Worm (Caenorhabditis elegans) whole organism, mixed stage, embryonic: Measurements from ENCODE around the gene helq-1.

ENCODE experiments used
- M03D4.4 ChIP-seq: sonication (generic microtip); optimal IDR thresholded peaks from 2 replicates; lab custom pipeline; 2017; ENCODE audit warnings: mild to moderate bottlenecking, missing genetic modification characterization, missing compliant biosample characterization
- blmp-1 ChIP-seq: fragments of 150-350 bp; optimal IDR thresholded peaks from 2 replicates; lab custom pipeline; 2014; ENCODE audit warnings: missing biosample characterization, missing genetic modification characterization
- ceh-83 ChIP-seq: fragments of 200-800 bp; sonication (Bioruptor generic); optimal IDR thresholded peaks from 2 replicates; lab custom pipeline; 2018; ENCODE audit warnings: mild to moderate bottlenecking, missing genetic modification characterization, missing compliant biosample characterization
- ces-1 ChIP-seq: fragments of 150-350 bp; optimal IDR thresholded peaks from 2 replicates; lab custom pipeline; 2014; ENCODE audit warnings: missing biosample characterization, missing genetic modification reagents, missing genetic modification characterization
- cnd-1 ChIP-seq: fragments of 200-800 bp; sonication (Bioruptor generic); optimal IDR thresholded peaks from 2 replicates; lab custom pipeline; 2018; ENCODE audit warnings: mild to moderate bottlenecking, missing genetic modification characterization, missing compliant biosample characterization
- drap-1 ChIP-seq: fragments of 200-800 bp; sonication (Bioruptor generic); optimal IDR thresholded peaks from 3 replicates; lab custom pipeline; 2018; ENCODE audit warnings: mild to moderate bottlenecking, missing genetic modification characterization, missing compliant biosample characterization
- elt-1 ChIP-seq: sonication (generic microtip); optimal IDR thresholded peaks from 2 replicates; lab custom pipeline; 2017; ENCODE audit warnings: missing genetic modification characterization, mild to moderate bottlenecking, missing compliant biosample characterization, antibody characterized with exemption, moderate library complexity, borderline replicate concordance; ENCODE audit not compliant: insufficient read depth
- elt-3 ChIP-seq: fragments of 150-350 bp; optimal IDR thresholded peaks from 2 replicates; lab custom pipeline; 2014; ENCODE audit warnings: missing biosample characterization, missing genetic modification characterization
- flh-1 ChIP-seq: fragments of 200-800 bp; sonication (Bioruptor generic); optimal IDR thresholded peaks from 2 replicates; lab custom pipeline; 2018; ENCODE audit warnings: mild to moderate bottlenecking, missing genetic modification characterization, moderate library complexity, missing compliant biosample characterization
- ham-2 ChIP-seq: fragments of 200-800 bp; sonication (Bioruptor generic); optimal IDR thresholded peaks from 2 replicates; lab custom pipeline; 2018; ENCODE audit warnings: mild to moderate bottlenecking, missing genetic modification characterization, missing compliant biosample characterization
- hlh-1 ChIP-seq: fragments of 150-350 bp; optimal IDR thresholded peaks from 2 replicates; lab custom pipeline; 2014; ENCODE audit warnings: missing biosample characterization, missing genetic modification reagents, missing genetic modification characterization
- lin-13 ChIP-seq: fragments of 150-350 bp; optimal IDR thresholded peaks from 2 replicates; lab custom pipeline; 2014; ENCODE audit warnings: missing biosample characterization, missing genetic modification characterization
- lin-32 ChIP-seq: fragments of 200-800 bp; sonication (Bioruptor generic); optimal IDR thresholded peaks from 2 replicates; lab custom pipeline; 2018; ENCODE audit warnings: mild to moderate bottlenecking, missing genetic modification characterization, missing compliant biosample characterization
- lsy-2 ChIP-seq: fragments of 150-350 bp; optimal IDR thresholded peaks from 2 replicates; lab custom pipeline; 2014; ENCODE audit warnings: missing biosample characterization, missing genetic modification characterization
- mab-5 ChIP-seq: fragments of 150-350 bp; optimal IDR thresholded peaks from 2 replicates; lab custom pipeline; 2014; ENCODE audit warnings: missing biosample characterization, missing genetic modification characterization
- mep-1 ChIP-seq: fragments of 150-350 bp; optimal IDR thresholded peaks from 2 replicates; lab custom pipeline; 2017; ENCODE audit warnings: missing biosample characterization, missing genetic modification reagents, missing genetic modification characterization, inconsistent platforms
- mls-2 ChIP-seq: sonication (generic microtip); optimal IDR thresholded peaks from 2 replicates; lab custom pipeline; 2016; ENCODE audit warnings: mild to moderate bottlenecking, missing genetic modification characterization, moderate library complexity, missing compliant biosample characterization
- nhr-12 ChIP-seq: fragments of 150-350 bp; optimal IDR thresholded peaks from 2 replicates; lab custom pipeline; 2014; ENCODE audit warnings: missing biosample characterization, missing genetic modification characterization
- nhr-237 ChIP-seq: fragments of 150-350 bp; optimal IDR thresholded peaks from 2 replicates; lab custom pipeline; 2014; ENCODE audit warnings: missing biosample characterization, missing genetic modification characterization
- nhr-28 ChIP-seq: fragments of 150-350 bp; optimal IDR thresholded peaks from 2 replicates; lab custom pipeline; 2014; ENCODE audit warnings: missing biosample characterization, missing genetic modification characterization
- nhr-76 ChIP-seq: sonication (generic microtip); optimal IDR thresholded peaks from 2 replicates; lab custom pipeline; 2017; ENCODE audit warnings: missing biosample characterization, missing genetic modification characterization
- pha-4 ChIP-seq: fragments of 150-350 bp; optimal IDR thresholded peaks from 2 replicates; lab custom pipeline; 2018; ENCODE audit warnings: missing biosample characterization, missing genetic modification reagents, missing genetic modification characterization
- sem-2 ChIP-seq: fragments of 200-800 bp; sonication (Bioruptor generic); optimal IDR thresholded peaks from 2 replicates; lab custom pipeline; 2018; ENCODE audit warnings: mild to moderate bottlenecking, missing genetic modification characterization, missing compliant biosample characterization
- snpc-4 ChIP-seq: fragments of 150-350 bp; optimal IDR thresholded peaks from 2 replicates; lab custom pipeline; 2014; ENCODE audit warnings: missing biosample characterization, missing genetic modification characterization
- sptf-1 ChIP-seq: sonication (generic microtip); optimal IDR thresholded peaks from 2 replicates; lab custom pipeline; 2017; ENCODE audit warnings: mild to moderate bottlenecking, missing genetic modification characterization, moderate library complexity, missing compliant biosample characterization
- tbx-8 ChIP-seq: fragments of 200-800 bp; sonication (Bioruptor generic); optimal IDR thresholded peaks from 2 replicates; lab custom pipeline; 2018; ENCODE audit warnings: mild to moderate bottlenecking, missing genetic modification characterization, moderate library complexity, missing compliant biosample characterization
- unc-120 ChIP-seq: sonication (generic microtip); optimal IDR thresholded peaks from 2 replicates; lab custom pipeline; 2017; ENCODE audit warnings: missing genetic modification characterization, missing compliant biosample characterization; ENCODE audit not compliant: poor library complexity, severe bottlenecking
- unc-39 ChIP-seq: fragments of 150-350 bp; optimal IDR thresholded peaks from 2 replicates; lab custom pipeline; 2014; ENCODE audit warnings: missing biosample characterization, missing genetic modification characterization
- zip-8 ChIP-seq: fragments of 150-350 bp; optimal IDR thresholded peaks from 2 replicates; lab custom pipeline; 2014; ENCODE audit warnings: missing biosample characterization, missing genetic modification characterization
- ztf-11 ChIP-seq: fragments of 150-350 bp; optimal IDR thresholded peaks from 2 replicates; lab custom pipeline; 2014; ENCODE audit warnings: missing biosample characterization, missing genetic modification characterization

helq-1 gene

DNA sequence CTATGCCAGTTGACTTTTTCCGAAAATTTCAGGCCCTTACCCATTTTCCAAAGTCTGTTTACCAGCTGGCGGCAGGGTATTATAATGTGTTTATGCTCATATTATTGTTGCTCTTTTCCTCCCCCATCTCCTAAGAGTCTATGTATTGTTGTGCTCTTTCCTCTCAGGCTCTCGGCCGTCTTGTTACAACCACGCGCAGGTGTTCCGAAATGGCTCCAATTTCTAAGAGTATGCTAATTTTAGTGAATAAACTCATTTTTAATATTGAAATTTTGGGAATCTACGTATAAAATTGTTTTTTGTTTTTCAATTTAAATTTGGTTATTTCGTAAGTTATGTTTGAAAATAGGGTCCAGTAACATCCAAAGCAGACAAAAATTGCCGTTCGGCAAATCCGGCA, 28.8 kb downstream of the helq-1 start:
- TF ChIP-seq lin-13 (tag; lab: Kevin White, UChicago), result no peak
- no peak for TF ChIP-seq zip-8 (tag; lab: Kevin White, UChicago)
- TF ChIP-seq ceh-83 (GFP tag; lab: Kevin White, UChicago), result no peak
- TF ChIP-seq nhr-12 (tag; lab: Kevin White, UChicago), result no peak
- peak; percentile 24 for TF ChIP-seq unc-120 (tag; lab: Kevin White, UChicago)
- TF ChIP-seq hlh-1, result peak; percentile 55
- peak; percentile 19 for TF ChIP-seq lin-32 (GFP tag; lab: Kevin White, UChicago)
- TF ChIP-seq ham-2 (GFP tag; lab: Kevin White, UChicago), result no peak
- TF ChIP-seq mab-5 (tag; lab: Kevin White, UChicago), result no peak
- no peak for TF ChIP-seq mls-2
- no peak for TF ChIP-seq sptf-1 (tag; lab: Kevin White, UChicago)
- TF ChIP-seq mep-1, result no peak
- TF ChIP-seq cnd-1, result no peak
- no peak for TF ChIP-seq M03D4.4
- TF ChIP-seq pha-4, result no peak
- no peak for TF ChIP-seq sem-2
- TF ChIP-seq elt-1 (tag; lab: Kevin White, UChicago), result no peak
- no peak for TF ChIP-seq nhr-237 (tag; lab: Kevin White, UChicago)
- TF ChIP-seq ces-1 (GFP tag; lab: Kevin White, UChicago), result peak; percentile 43
- TF ChIP-seq ztf-11 (tag; lab: Kevin White, UChicago), result no peak
- TF ChIP-seq drap-1 (GFP tag; lab: Kevin White, UChicago), result no peak
- TF ChIP-seq, all 35 proteins: peak for 4

DNA sequence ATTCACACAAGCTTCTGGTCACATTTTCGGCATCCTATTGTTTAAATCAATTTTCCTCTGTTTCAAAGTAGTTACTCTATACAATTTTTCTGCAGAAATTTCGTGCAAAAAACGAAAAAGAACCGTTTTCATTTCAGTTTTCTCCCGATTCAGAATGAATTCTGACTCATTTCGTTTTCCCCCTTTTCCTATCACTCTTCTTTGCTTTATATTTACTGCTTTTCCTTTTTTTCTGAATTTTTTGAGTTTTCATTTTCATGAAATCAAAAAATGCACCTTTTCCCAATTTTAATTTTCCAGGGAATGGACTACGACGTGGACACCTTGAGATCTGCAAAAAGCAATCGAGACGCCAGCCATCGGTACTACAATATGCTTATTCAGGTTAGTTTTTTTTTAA, 31.3 kb downstream of the helq-1 start, which contains the start of gene B0353.1:
Gene B0353.1 (plus strand): TSS at position 301 of the 400 bp plus-strand sequence.
- TF ChIP-seq elt-3, result no peak
- no peak for TF ChIP-seq nhr-28 (tag; lab: Kevin White, UChicago)
- no peak for TF ChIP-seq sptf-1 (tag; lab: Kevin White, UChicago)
- TF ChIP-seq ham-2 (GFP tag; lab: Kevin White, UChicago), result no peak
- TF ChIP-seq M03D4.4, result no peak
- TF ChIP-seq nhr-76 (tag; lab: Kevin White, UChicago), result no peak
- no peak for TF ChIP-seq drap-1 (GFP tag; lab: Kevin White, UChicago)
- no peak for TF ChIP-seq flh-1 (GFP tag; lab: Kevin White, UChicago)
- TF ChIP-seq ztf-11 (tag; lab: Kevin White, UChicago), result no peak
- TF ChIP-seq pha-4, result no peak
- TF ChIP-seq unc-39 (tag; lab: Kevin White, UChicago), result no peak
- no peak for TF ChIP-seq ces-1 (GFP tag; lab: Kevin White, UChicago)
- no peak for TF ChIP-seq sem-2
- TF ChIP-seq blmp-1 (tag; lab: Kevin White, UChicago), result no peak
- TF ChIP-seq ceh-83 (GFP tag; lab: Kevin White, UChicago), result no peak
- TF ChIP-seq hlh-1, result no peak
- TF ChIP-seq cnd-1, result no peak
- TF ChIP-seq, all 35 proteins: peak for 0

DNA sequence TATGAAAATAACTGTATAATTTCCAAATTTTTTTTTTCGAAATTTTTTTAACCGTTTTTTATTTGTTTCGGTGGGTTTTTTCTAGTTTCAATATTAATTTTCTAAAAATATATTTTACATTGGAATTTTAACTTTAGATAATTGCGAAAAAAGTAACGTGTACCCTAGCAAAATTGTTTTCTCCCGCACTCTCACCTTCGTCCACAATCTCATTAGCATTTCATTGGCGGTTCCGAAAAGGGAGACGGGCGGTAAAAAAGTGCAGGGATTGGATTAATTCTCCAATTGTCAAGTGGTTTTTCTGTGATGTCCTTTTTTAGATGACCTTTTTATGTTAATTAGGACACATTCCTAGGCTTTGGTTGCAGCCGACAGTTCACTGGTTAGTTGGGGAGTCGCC, 37.7 kb downstream of the helq-1 start:
- TF ChIP-seq tbx-8 (GFP tag; lab: Kevin White, UChicago) (no peak), elt-3 (no peak), ztf-11 (tag; lab: Kevin White, UChicago) (no peak), cnd-1 (no peak), elt-1 (tag; lab: Kevin White, UChicago) (no peak), nhr-237 (tag; lab: Kevin White, UChicago) (no peak), unc-39 (tag; lab: Kevin White, UChicago) (no peak), nhr-28 (tag; lab: Kevin White, UChicago) (no peak), snpc-4 (no peak), lin-32 (GFP tag; lab: Kevin White, UChicago) (no peak), sptf-1 (tag; lab: Kevin White, UChicago) (no peak)

DNA sequence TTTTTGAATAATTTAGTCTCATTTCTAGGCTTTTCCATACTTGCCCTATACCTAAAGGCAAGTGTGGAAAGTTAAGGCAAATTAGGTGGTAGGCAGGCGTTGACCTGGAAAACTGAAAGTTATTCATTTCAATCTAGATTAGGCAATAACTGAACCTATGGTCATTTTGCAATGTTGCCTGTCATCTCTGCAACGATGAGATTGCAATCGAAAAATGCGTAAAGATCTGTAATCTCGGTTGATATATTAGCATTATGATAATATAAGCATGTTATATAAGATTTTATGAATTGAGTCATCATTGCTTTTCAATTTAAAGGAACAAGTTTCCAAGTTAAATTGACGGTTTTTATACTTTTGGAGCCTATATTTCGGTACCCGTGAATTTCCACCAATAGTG, 39.2 kb downstream of the helq-1 start:
- no peak for TF ChIP-seq lsy-2 (tag; lab: Kevin White, UChicago)
- TF ChIP-seq elt-1 (tag; lab: Kevin White, UChicago), result peak; percentile 97
- TF ChIP-seq blmp-1 (tag; lab: Kevin White, UChicago), result no peak
- TF ChIP-seq ztf-11 (tag; lab: Kevin White, UChicago), result no peak
- TF ChIP-seq sem-2, result no peak
- TF ChIP-seq mls-2, result no peak

DNA sequence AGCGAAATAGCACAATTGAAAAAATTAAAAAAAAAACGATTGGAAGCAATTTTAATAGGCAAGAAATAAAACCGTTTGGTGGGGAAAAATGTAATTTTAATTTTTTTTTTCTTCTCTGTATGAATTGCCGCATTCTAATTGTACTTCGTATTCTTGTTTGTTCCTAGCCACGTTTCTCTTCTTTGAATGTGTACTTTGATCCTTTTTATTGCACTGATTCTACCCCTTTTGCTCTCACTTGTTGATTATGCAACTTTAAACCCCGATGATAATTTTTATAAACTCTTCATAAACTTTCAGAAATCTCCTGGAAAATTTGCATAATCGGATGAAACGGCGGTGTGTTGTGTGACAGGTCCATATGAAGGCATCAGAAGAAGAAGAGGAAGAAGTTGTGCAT, 45.1 kb downstream of the helq-1 start, which contains the start of gene T22F7.1:
Gene T22F7.1 (plus strand): TSS at position 301 of the 400 bp plus-strand sequence.
- TF ChIP-seq nhr-76 (tag; lab: Kevin White, UChicago), result no peak
